Worm (Caenorhabditis elegans): Measurements from ENCODE around the gene T19H12.3.

DNA sequence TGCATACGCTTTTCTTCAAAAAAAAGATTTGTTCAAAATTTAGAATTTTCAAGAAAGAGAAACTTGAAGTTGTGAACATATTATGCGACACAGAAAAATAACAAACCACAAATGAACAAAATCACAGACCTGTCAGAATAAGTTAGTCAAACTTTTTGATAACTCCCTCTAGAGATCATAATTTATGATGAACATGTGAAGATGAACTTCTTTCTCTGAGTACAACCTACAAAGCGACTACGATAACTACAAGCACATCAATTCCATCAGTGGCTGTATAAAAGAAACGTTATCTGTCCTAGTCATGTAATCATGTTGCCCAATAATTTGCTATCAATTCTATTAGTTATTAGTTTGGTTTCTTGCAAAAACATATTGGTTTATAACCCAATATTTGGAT is 10.3 kb downstream of the T19H12.3 start, which contains the start of gene ugt-9:
- TF ChIP-seq ama-1 (optimal IDR thresholded peaks at IDR 0.05) (no peak), tbx-11 (GFP tag; IDR thresholded peaks at IDR 0.05) (no peak), ets-7 (tag; optimal IDR thresholded peaks at IDR 0.05) (no peak), tbx-37 (GFP tag; conservative IDR thresholded peaks at IDR 0.05) (no peak), ceh-13 (GFP tag; optimal IDR thresholded peaks at IDR 0.05) (no peak), hnd-1 (tag; optimal IDR thresholded peaks at IDR 0.05) (no peak), hmg-4 (GFP tag; optimal IDR thresholded peaks at IDR 0.05) (no peak), F13C5.2 (tag; optimal IDR thresholded peaks at IDR 0.05) (no peak), hmbx-1 (tag; optimal IDR thresholded peaks at IDR 0.05) (no peak)

Data from whole organism, early embryonic.